Worm (Caenorhabditis elegans) whole organism, midembryonic: ENCODE measurements around the gene chil-9.

Source experiments
- T22C8.4 ChIP-seq: fragments of 200-800 bp; sonication (Bioruptor generic); IDR thresholded peaks from 2 replicates; pipeline ENCODE4 v1.3.6; 2022; ENCODE audit warnings: missing genetic modification characterization, missing compliant biosample characterization
- cog-1 ChIP-seq: sonication (generic microtip); optimal IDR thresholded peaks from 2 replicates; lab custom pipeline; 2016; ENCODE audit warnings: missing genetic modification characterization, missing compliant biosample characterization
- flt-1 ChIP-seq: fragments of 200-800 bp; sonication (Bioruptor generic); IDR thresholded peaks from 2 replicates; pipeline ENCODE4 v1.3.6; 2022; ENCODE audit warnings: missing genetic modification characterization, missing compliant biosample characterization
- klf-2 ChIP-seq: fragments of 200-800 bp; sonication (Bioruptor generic); conservative IDR thresholded peaks from 2 replicates; pipeline ENCODE4 v1.3.6; 2022; ENCODE audit warnings: missing genetic modification reagents, missing genetic modification characterization, missing compliant biosample characterization
- med-1 ChIP-seq: sonication (generic microtip); optimal IDR thresholded peaks from 2 replicates; lab custom pipeline; 2017; ENCODE audit warnings: missing genetic modification characterization, mild to moderate bottlenecking, missing compliant biosample characterization, antibody characterized with exemption, missing genetic modification reagents; ENCODE audit not compliant: insufficient read depth
- ref-1 ChIP-seq: fragments of 200-800 bp; sonication (Bioruptor generic); conservative IDR thresholded peaks from 2 replicates; pipeline ENCODE4 v1.3.6; 2022; ENCODE audit warnings: missing genetic modification reagents, missing genetic modification characterization, missing compliant biosample characterization
- tab-1 ChIP-seq: fragments of 200-800 bp; sonication (Bioruptor generic); IDR thresholded peaks from 2 replicates; pipeline ENCODE4 v1.3.6; 2022; ENCODE audit warnings: missing genetic modification characterization, missing compliant biosample characterization
- ztf-23 ChIP-seq: fragments of 200-800 bp; sonication (Bioruptor generic); IDR thresholded peaks from 2 replicates; pipeline ENCODE4 v1.3.6; 2022; ENCODE audit warnings: missing genetic modification reagents, missing genetic modification characterization, missing compliant biosample characterization
- ztf-29 ChIP-seq: fragments of 200-800 bp; sonication (Bioruptor generic); IDR thresholded peaks from 2 replicates; pipeline ENCODE4 v1.3.6; 2022; ENCODE audit warnings: missing genetic modification reagents, missing genetic modification characterization, missing compliant biosample characterization

The chil-9 gene

ce11 chrII:9857791-9858190 is 12.7 kb upstream of the chil-9 start, which contains the start of gene chil-6:
Gene chil-6 (minus strand): TSS chrII:9857891.
- TF ChIP-seq klf-2 (no peak), ztf-29 (GFP tag; lab: Robert Waterston, UW) (no peak), ztf-23 (no peak), tab-1 (GFP tag; lab: Robert Waterston, UW) (no peak), flt-1 (GFP tag; lab: Robert Waterston, UW) (no peak)

ce11 chrII:9855620-9856019 is 10.5 kb upstream of the chil-9 start, which contains the start of gene chil-4:
Gene chil-4 (minus strand): TSS chrII:9855720.
- no peak for TF ChIP-seq tab-1 (GFP tag; lab: Robert Waterston, UW)
- no peak for TF ChIP-seq klf-2
- no peak for TF ChIP-seq flt-1 (GFP tag; lab: Robert Waterston, UW)

ce11 chrII:9850945-9851344 is 5.8 kb upstream of the chil-9 start, which contains the start of gene ZK938.10:
Gene ZK938.10 (minus strand): TSS chrII:9851045.
- no peak for TF ChIP-seq ref-1
- TF ChIP-seq tab-1 (GFP tag; lab: Robert Waterston, UW): no peak
- no peak for TF ChIP-seq cog-1
- TF ChIP-seq flt-1 (GFP tag; lab: Robert Waterston, UW): no peak
- TF ChIP-seq ztf-29 (GFP tag; lab: Robert Waterston, UW): no peak
- TF ChIP-seq ztf-23: no peak
- TF ChIP-seq med-1 (GFP tag; lab: Kevin White, UChicago): no peak
- no peak for TF ChIP-seq T22C8.4
- no peak for TF ChIP-seq klf-2

ce11 chrII:9849497-9849896 is 4.4 kb upstream of the chil-9 start, which contains the start of gene old-2:
Gene old-2 (minus strand): TSS chrII:9849597.
- TF ChIP-seq cog-1 (no peak), tab-1 (GFP tag; lab: Robert Waterston, UW) (no peak), flt-1 (GFP tag; lab: Robert Waterston, UW) (no peak), klf-2 (no peak), ref-1 (no peak), ztf-29 (GFP tag; lab: Robert Waterston, UW) (no peak), T22C8.4 (no peak), med-1 (GFP tag; lab: Kevin White, UChicago) (no peak), ztf-23 (no peak)

- TF ChIP-seq flt-1 (GFP tag; lab: Robert Waterston, UW) (no peak), med-1 (GFP tag; lab: Kevin White, UChicago) (no peak), T22C8.4 (no peak), ref-1 (no peak), cog-1 (no peak)
These were observed 3.1 kb downstream of the chil-9 start, which contains the start of gene rnh-1.2 for ce11 chrII:9841985-9842505. Gene rnh-1.2 (minus strand): TSS chrII:9842035.

- no peak for TF ChIP-seq T22C8.4
- TF ChIP-seq med-1 (GFP tag; lab: Kevin White, UChicago): no peak
- no peak for TF ChIP-seq tab-1 (GFP tag; lab: Robert Waterston, UW)
- TF ChIP-seq ztf-29 (GFP tag; lab: Robert Waterston, UW): no peak
- no peak for TF ChIP-seq klf-2
- no peak for TF ChIP-seq ztf-23
- TF ChIP-seq ref-1: no peak
- TF ChIP-seq cog-1: no peak
- no peak for TF ChIP-seq flt-1 (GFP tag; lab: Robert Waterston, UW)
These were observed 4.8 kb downstream of the chil-9 start, which contains the start of gene ZK938.11 for ce11 chrII:9840313-9840712. Gene ZK938.11 (minus strand): TSS chrII:9840413.

- no peak for TF ChIP-seq cog-1
- no peak for TF ChIP-seq klf-2
- TF ChIP-seq tab-1 (GFP tag; lab: Robert Waterston, UW): 0 out of 2 replicates have a peak, but pooled peaks have one; percentile 7
- no peak for TF ChIP-seq med-1 (GFP tag; lab: Kevin White, UChicago)
- TF ChIP-seq ztf-23: no peak
These were observed 6.7 kb downstream of the chil-9 start, which contains the start of gene arrd-4 for ce11 chrII:9838260-9838935. Gene arrd-4 (minus strand): TSS chrII:9838310.

ce11 chrII:9835958-9836357 is 9.2 kb downstream of the chil-9 start:
- TF ChIP-seq ztf-23 (no peak), med-1 (GFP tag; lab: Kevin White, UChicago) (no peak), tab-1 (GFP tag; lab: Robert Waterston, UW) (no peak), flt-1 (GFP tag; lab: Robert Waterston, UW) (no peak), cog-1 (no peak)

- no peak for TF ChIP-seq cog-1
- no peak for TF ChIP-seq T22C8.4
- TF ChIP-seq tab-1 (GFP tag; lab: Robert Waterston, UW): no peak
These were observed 10.2 kb downstream of the chil-9 start, which contains the start of gene arrd-5 for ce11 chrII:9834921-9835320. Gene arrd-5 (plus strand): TSS chrII:9835221.

- TF ChIP-seq ref-1 (no peak), med-1 (GFP tag; lab: Kevin White, UChicago) (no peak), ztf-23 (no peak), klf-2 (no peak), flt-1 (GFP tag; lab: Robert Waterston, UW) (no peak), ztf-29 (GFP tag; lab: Robert Waterston, UW) (no peak), tab-1 (GFP tag; lab: Robert Waterston, UW) (no peak), cog-1 (no peak), T22C8.4 (no peak)
These were observed 11.3 kb downstream of the chil-9 start, which contains the start of gene ZK938.3 for ce11 chrII:9833855-9834254. Gene ZK938.3 (minus strand): TSS chrII:9833955.

- TF ChIP-seq ztf-23 (no peak), klf-2 (no peak), cog-1 (no peak), T22C8.4 (no peak), tab-1 (GFP tag; lab: Robert Waterston, UW) (no peak), ztf-29 (GFP tag; lab: Robert Waterston, UW) (no peak), med-1 (GFP tag; lab: Kevin White, UChicago) (no peak), flt-1 (GFP tag; lab: Robert Waterston, UW) (no peak), ref-1 (no peak)
These were observed 14.1 kb downstream of the chil-9 start, which contains the start of gene ZK938.12 for ce11 chrII:9831033-9831432. Gene ZK938.12 (plus strand): TSS chrII:9831333.
